Fruit fly (Drosophila melanogaster) S2 (cell line): ENCODE measurements around the gene OXA1L.

Source experiments
- CG8478 ChIP-seq: fragments of >200 bp; optimal IDR thresholded peaks from 2 replicates; lab custom pipeline; 2018
- CTCF ChIP-seq, 2 experiments: fragments of >200 bp; optimal IDR thresholded peaks; 2 replicates each; lab custom pipeline; 2018

DNA sequence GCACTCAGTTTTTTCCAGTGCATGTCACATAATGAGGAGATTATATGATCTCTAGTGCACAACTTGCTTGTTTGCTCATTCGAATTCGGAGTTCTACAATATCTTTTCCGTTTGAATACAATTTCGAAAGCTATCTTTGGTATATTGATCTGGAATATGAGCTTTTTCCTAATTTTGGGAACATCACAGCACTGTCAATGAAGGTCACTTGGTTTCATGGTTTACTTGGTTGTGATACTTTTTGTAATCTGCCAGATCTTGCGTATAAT is 19.0 kb downstream of the OXA1L start:
- no peak for TF ChIP-seq CG8478
- TF ChIP-seq CTCF (optimal IDR thresholded peaks at IDR 0.05; lab: Kevin White, UChicago) = no peak
